Worm (Caenorhabditis elegans) whole organism, L2 larva: ENCODE measurements around the gene ZC513.3.

Source experiments
- R02D3.7 ChIP-seq: fragments of 150-350 bp; optimal IDR thresholded peaks from 2 replicates; lab custom pipeline; 2014; ENCODE audit warnings: missing biosample characterization, missing genetic modification characterization
- ceh-82 ChIP-seq: fragments of 150-350 bp; optimal IDR thresholded peaks from 2 replicates; lab custom pipeline; 2014; ENCODE audit warnings: missing biosample characterization, missing genetic modification characterization
- dmd-4 ChIP-seq: sonication (generic microtip); optimal IDR thresholded peaks from 2 replicates; lab custom pipeline; 2017; ENCODE audit warnings: missing biosample characterization, missing genetic modification characterization
- lsy-2 ChIP-seq, 2 experiments: fragments of 150-350 bp in 1 of 2; sonication (generic microtip) in 1 of 2; optimal IDR thresholded peaks; 2 replicates each; lab custom pipeline; 2014 to 2017; ENCODE audit warnings: missing biosample characterization in 2 of 2, missing genetic modification characterization in 2 of 2
- nhr-23 ChIP-seq: fragments of 150-350 bp; optimal IDR thresholded peaks from 2 replicates; lab custom pipeline; 2014; ENCODE audit warnings: missing biosample characterization, missing genetic modification reagents, missing genetic modification characterization
- nhr-237 ChIP-seq: fragments of 150-350 bp; optimal IDR thresholded peaks from 2 replicates; lab custom pipeline; 2014; ENCODE audit warnings: missing biosample characterization, missing genetic modification characterization
- nhr-25 ChIP-seq: fragments of 150-350 bp; sonication (generic microtip); optimal IDR thresholded peaks from 3 replicates; lab custom pipeline; 2014; ENCODE audit warnings: missing biosample characterization, missing genetic modification characterization
- skn-1 ChIP-seq: sonication (generic microtip); optimal IDR thresholded peaks from 2 replicates; lab custom pipeline; 2017; ENCODE audit warnings: missing biosample characterization, missing genetic modification characterization
- sma-3 ChIP-seq: sonication (generic microtip); optimal IDR thresholded peaks from 2 replicates; lab custom pipeline; 2016; ENCODE audit warnings: missing genetic modification reagents, missing genetic modification characterization, missing compliant biosample characterization
- unc-55 ChIP-seq: fragments of 150-350 bp; sonication (generic microtip); optimal IDR thresholded peaks from 3 replicates; lab custom pipeline; 2014; ENCODE audit warnings: missing biosample characterization, missing genetic modification reagents, missing genetic modification characterization
- unc-62 ChIP-seq: fragments of 150-350 bp; optimal IDR thresholded peaks from 2 replicates; lab custom pipeline; 2014; ENCODE audit warnings: missing biosample characterization, missing genetic modification reagents, missing genetic modification characterization
- ztf-11 ChIP-seq: sonication (generic microtip); optimal IDR thresholded peaks from 2 replicates; lab custom pipeline; 2017; ENCODE audit warnings: missing biosample characterization, missing genetic modification characterization
- ztf-4 ChIP-seq: fragments of 150-350 bp; optimal IDR thresholded peaks from 2 replicates; lab custom pipeline; 2014; ENCODE audit warnings: missing biosample characterization, missing genetic modification characterization

DNA sequence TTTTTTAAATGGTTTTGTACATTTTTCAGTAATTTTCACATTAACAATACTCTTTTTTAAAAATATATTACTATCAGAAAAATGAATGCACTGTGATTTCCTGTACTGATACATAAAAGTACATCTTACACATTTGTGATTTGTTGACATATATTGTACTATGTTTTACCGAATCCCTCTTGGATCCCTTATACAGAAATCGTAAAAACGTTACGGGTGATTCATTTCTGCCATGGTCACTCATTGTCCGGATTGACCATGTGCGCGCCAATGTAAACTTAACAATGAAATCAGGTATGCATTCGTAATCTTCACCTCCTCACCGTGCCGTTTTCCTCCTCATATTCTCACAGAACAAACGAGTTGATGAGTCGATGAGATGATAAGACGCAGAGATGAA is 7.3 kb downstream of the ZC513.3 start, which contains the start of gene ZC513.2:
- TF ChIP-seq R02D3.7 (tag; lab: Kevin White, UChicago): no peak
- TF ChIP-seq unc-55 (GFP tag; lab: Kevin White, UChicago): no peak
- TF ChIP-seq dmd-4 (tag; lab: Kevin White, UChicago): no peak
- TF ChIP-seq sma-3 (GFP tag; lab: Kevin White, UChicago): no peak
- TF ChIP-seq nhr-23 (tag; lab: Kevin White, UChicago): no peak
- no peak for TF ChIP-seq nhr-25
- no peak for TF ChIP-seq ceh-82
- TF ChIP-seq lsy-2 (tag; optimal IDR thresholded peaks at IDR 0.05; lab: Kevin White, UChicago): no peak
- no peak for TF ChIP-seq ztf-4 (tag; lab: Kevin White, UChicago)
- TF ChIP-seq unc-62 (GFP tag; lab: Kevin White, UChicago): no peak
- no peak for TF ChIP-seq nhr-237 (tag; lab: Kevin White, UChicago)
- TF ChIP-seq ztf-11: no peak
- no peak for TF ChIP-seq skn-1 (tag; lab: Kevin White, UChicago)
